Worm (Caenorhabditis elegans): ENCODE measurements around the gene cest-2.3.
A peak's percentile ranks its signal among the peaks of the same experiment; 100 is the strongest.

Gene cest-2.3

DNA sequence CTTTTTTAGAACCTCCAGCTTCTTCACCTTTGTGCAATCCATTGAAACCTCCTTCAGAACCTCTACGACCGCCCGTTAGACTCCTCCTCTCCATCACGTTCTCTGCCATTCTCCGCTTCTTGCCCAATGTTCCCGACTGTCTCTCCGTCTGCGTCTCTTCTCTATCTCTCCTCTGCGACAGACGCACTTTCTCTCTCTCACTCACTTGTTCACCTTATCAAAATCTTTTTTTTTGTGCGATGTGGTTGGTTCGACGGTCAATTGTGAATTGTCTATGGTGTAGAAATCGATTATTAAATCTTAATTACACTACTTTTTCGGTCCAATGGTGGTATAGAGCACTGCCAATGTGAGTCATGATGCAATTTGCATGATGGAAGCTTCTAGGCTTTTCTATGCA is 10.7 kb upstream of the cest-2.3 start, which contains the start of gene atfs-1:
Gene atfs-1 (plus strand): TSS at position 213 of the 400 bp plus-strand sequence.
- TF ChIP-seq nhr-237 (tag; optimal IDR thresholded peaks at IDR 0.05), result no peak
- TF ChIP-seq dpl-1 (GFP tag; optimal IDR thresholded peaks at IDR 0.05), result peak in 2 of 3 experiments; percentile 36 to 43
- TF ChIP-seq zag-1 (tag; optimal IDR thresholded peaks at IDR 0.05), result no peak
- TF ChIP-seq elt-3 (tag; optimal IDR thresholded peaks at IDR 0.05), result peak in 1 of 6 experiments; percentile 36
- TF ChIP-seq fkh-10 (GFP tag; optimal IDR thresholded peaks at IDR 0.05), result no peak
- no peak for TF ChIP-seq pax-3 (tag; optimal IDR thresholded peaks at IDR 0.05)
- peak; percentile 52 for TF ChIP-seq xbp-1 (tag; optimal IDR thresholded peaks at IDR 0.05)
- peak; percentile 83 for TF ChIP-seq rnt-1 (tag; optimal IDR thresholded peaks at IDR 0.05)
- peak; percentile 86 for TF ChIP-seq snu-23 (GFP tag; optimal IDR thresholded peaks at IDR 0.05)
- TF ChIP-seq ets-5 (GFP tag; IDR thresholded peaks at IDR 0.05), result no peak
- no peak for TF ChIP-seq irx-1 (tag; optimal IDR thresholded peaks at IDR 0.05)
- TF ChIP-seq egl-13 (tag; optimal IDR thresholded peaks at IDR 0.05), result no peak
- TF ChIP-seq lin-39 (tag; optimal IDR thresholded peaks at IDR 0.05), result no peak
- no peak for TF ChIP-seq vab-15 (tag; optimal IDR thresholded peaks at IDR 0.05)
- no peak for TF ChIP-seq C04F5.9 (tag; optimal IDR thresholded peaks at IDR 0.05)
- TF ChIP-seq lsy-2 (tag; optimal IDR thresholded peaks at IDR 0.05), result peak; percentile 49 to 68
- peak; percentile 70 for TF ChIP-seq jun-1 (tag; optimal IDR thresholded peaks at IDR 0.05)
- no peak for TF ChIP-seq nhr-76 (tag; optimal IDR thresholded peaks at IDR 0.05)
- no peak for TF ChIP-seq nhr-11 (tag; optimal IDR thresholded peaks at IDR 0.05)
- no peak for TF ChIP-seq C34B4.2 (tag; optimal IDR thresholded peaks at IDR 0.05)
- no peak for TF ChIP-seq Y116A8C.19 (tag; optimal IDR thresholded peaks at IDR 0.05; ENCODE audit: borderline replicate concordance)
- peak in 1 of 2 experiments; percentile 6 for TF ChIP-seq egl-27 (tag; optimal IDR thresholded peaks at IDR 0.05)
- TF ChIP-seq pqm-1 (tag; optimal IDR thresholded peaks at IDR 0.05), result no peak
- TF ChIP-seq efl-1 (optimal IDR thresholded peaks at IDR 0.05), result peak; percentile 64 to 75
- peak; percentile 27 to 85 for TF ChIP-seq efl-1 (GFP tag; optimal IDR thresholded peaks at IDR 0.05 in 1 of 2)
- TF ChIP-seq aha-1 (tag; optimal IDR thresholded peaks at IDR 0.05), result no peak
- no peak for TF ChIP-seq mef-2 (tag; optimal IDR thresholded peaks at IDR 0.05)
- TF ChIP-seq sptf-1 (tag; optimal IDR thresholded peaks at IDR 0.05), result no peak
- no peak for TF ChIP-seq fkh-4 (tag; optimal IDR thresholded peaks at IDR 0.05; ENCODE audit: borderline replicate concordance)
- no peak for TF ChIP-seq nhr-84 (tag; optimal IDR thresholded peaks at IDR 0.05)
- TF ChIP-seq zip-4 (GFP tag; optimal IDR thresholded peaks at IDR 0.05), result peak; percentile 47
- TF ChIP-seq unc-98 (GFP tag; IDR thresholded peaks at IDR 0.05), result no peak
- no peak for TF ChIP-seq isw-1 (GFP tag; IDR thresholded peaks at IDR 0.05)
- peak; percentile 74 for TF ChIP-seq nhr-19 (GFP tag; conservative IDR thresholded peaks at IDR 0.05)
- peak; percentile 55 to 78 for TF ChIP-seq lin-35 (GFP tag; optimal IDR thresholded peaks at IDR 0.05)
- TF ChIP-seq dsc-1 (tag; optimal IDR thresholded peaks at IDR 0.05), result peak; percentile 20
- TF ChIP-seq nhr-47 (tag; optimal IDR thresholded peaks at IDR 0.05), result peak; percentile 72
- no peak for TF ChIP-seq ceh-88 (GFP tag; IDR thresholded peaks at IDR 0.05)
- TF ChIP-seq fkh-8 (tag; optimal IDR thresholded peaks at IDR 0.05), result peak; percentile 10
- no peak for TF ChIP-seq unc-62 (GFP tag; optimal IDR thresholded peaks at IDR 0.05)
- no peak for TF ChIP-seq ztf-11 (tag; optimal IDR thresholded peaks at IDR 0.05)
- TF ChIP-seq aly-2 (tag; optimal IDR thresholded peaks at IDR 0.05), result peak; percentile 47
- TF ChIP-seq ama-1 (optimal IDR thresholded peaks at IDR 0.05), result no peak
- peak in 1 of 2 experiments; percentile 68 for TF ChIP-seq mdl-1 (tag; optimal IDR thresholded peaks at IDR 0.05)
- TF ChIP-seq skn-1 (tag; optimal IDR thresholded peaks at IDR 0.05), result peak; percentile 3
- peak; percentile 7 for TF ChIP-seq unc-130 (tag; optimal IDR thresholded peaks at IDR 0.05)
- peak; percentile 12 for TF ChIP-seq C16A3.4 (tag; optimal IDR thresholded peaks at IDR 0.05)
- TF ChIP-seq efl-3 (GFP tag; optimal IDR thresholded peaks at IDR 0.05), result no peak
- TF ChIP-seq mab-9 (GFP tag; IDR thresholded peaks at IDR 0.05), result 0 out of 2 replicates have a peak, but pooled peaks have one; percentile 19
- no peak for TF ChIP-seq nhr-12 (tag; optimal IDR thresholded peaks at IDR 0.05)
- TF ChIP-seq nhr-28 (tag; optimal IDR thresholded peaks at IDR 0.05), result no peak
- peak; percentile 66 for TF ChIP-seq elt-2 (tag; optimal IDR thresholded peaks at IDR 0.05)
- no peak for TF ChIP-seq sup-37 (GFP tag; optimal IDR thresholded peaks at IDR 0.05)
- TF ChIP-seq ceh-90 (tag; optimal IDR thresholded peaks at IDR 0.05), result no peak
